Worm (Caenorhabditis elegans): ENCODE measurements around the gene F13H8.11.

F13H8.11 gene

DNA sequence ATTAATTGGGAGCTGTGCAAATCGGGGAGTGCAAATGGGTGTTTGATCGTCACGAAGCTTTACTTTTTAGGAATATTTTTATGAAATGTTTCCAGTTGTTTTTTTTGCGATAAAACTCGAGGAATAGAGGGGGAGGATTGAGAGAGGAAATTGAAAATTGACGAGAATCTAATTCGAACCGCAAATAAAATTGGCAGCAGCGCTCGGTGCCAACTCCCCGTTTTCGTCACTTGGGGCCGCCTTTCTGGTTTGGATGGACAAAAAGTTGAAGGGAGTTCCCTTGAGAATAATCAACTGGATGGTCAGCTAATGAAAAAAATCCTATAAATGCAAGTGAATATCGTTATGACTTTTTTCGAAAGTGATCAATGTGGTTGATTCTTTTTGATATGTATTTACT, 29.7 kb downstream of the F13H8.11 start:
- no peak for TF ChIP-seq unc-62 (GFP tag; optimal IDR thresholded peaks at IDR 0.05)

DNA sequence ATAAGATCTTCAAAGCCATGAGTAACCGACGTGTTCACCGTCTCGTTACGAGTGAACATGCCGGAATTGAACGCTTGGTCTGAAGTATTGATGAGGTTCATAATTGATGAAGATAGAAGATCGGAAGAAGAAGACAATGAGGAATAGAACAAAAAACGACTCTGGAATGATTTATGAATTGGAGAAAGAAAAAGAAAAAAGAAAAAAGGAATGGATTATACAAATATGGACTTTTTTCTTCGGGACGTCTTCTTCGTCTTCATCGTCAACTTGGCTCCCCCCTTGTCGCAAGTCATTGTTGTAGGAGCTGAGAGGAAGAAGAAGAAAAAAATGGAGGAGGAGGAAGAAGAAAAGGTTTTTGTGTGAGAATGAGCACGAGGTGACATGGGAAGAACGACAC, 32.8 kb downstream of the F13H8.11 start, which contains the start of gene srsy-2:
Gene srsy-2 (minus strand): TSS at position 101 of the 400 bp plus-strand sequence.
- TF ChIP-seq unc-62 (GFP tag; optimal IDR thresholded peaks at IDR 0.05) = no peak

DNA sequence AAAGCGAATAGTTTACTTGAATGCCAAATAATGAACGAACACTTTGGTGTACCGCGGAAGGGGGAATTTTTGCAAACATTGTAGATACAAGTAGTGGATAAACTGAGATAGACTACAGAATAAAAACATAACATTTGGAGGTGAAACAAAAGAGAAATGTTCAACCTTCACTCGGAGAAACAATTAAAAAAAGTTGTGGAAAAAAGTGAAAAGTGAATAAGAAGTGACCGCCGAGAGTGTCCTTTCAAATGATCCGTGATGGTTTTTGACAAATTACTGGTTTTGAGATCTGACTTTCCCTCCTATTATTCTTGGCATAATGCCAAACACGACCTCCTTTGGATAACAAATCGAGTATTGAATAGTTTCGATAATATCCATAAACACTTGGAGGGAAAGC, 36.1 kb downstream of the F13H8.11 start:
- TF ChIP-seq unc-62 (GFP tag; optimal IDR thresholded peaks at IDR 0.05) = no peak

DNA sequence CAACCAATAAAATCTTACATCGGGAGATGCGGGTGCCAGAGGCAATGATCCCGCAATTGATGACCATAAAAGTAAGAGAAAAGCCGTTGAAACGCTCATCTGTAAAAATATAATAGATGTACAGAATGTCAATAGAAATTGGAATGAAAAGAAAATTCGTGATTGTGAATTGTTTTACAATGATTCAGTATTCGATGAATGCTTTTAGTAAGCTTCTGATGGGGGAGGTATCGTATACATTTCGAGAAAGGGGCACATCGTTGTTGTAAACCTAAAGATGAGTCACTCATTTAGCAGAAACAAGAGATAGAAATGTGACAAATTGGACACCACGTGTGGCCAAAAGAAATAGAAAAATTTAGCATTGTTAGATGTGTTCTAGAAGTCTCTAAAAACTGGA, 37.3 kb downstream of the F13H8.11 start, which contains the start of gene C30B5.6:
Gene C30B5.6 (minus strand): TSS at position 101 of the 400 bp plus-strand sequence.
- TF ChIP-seq unc-62 (GFP tag; optimal IDR thresholded peaks at IDR 0.05) = no peak

DNA sequence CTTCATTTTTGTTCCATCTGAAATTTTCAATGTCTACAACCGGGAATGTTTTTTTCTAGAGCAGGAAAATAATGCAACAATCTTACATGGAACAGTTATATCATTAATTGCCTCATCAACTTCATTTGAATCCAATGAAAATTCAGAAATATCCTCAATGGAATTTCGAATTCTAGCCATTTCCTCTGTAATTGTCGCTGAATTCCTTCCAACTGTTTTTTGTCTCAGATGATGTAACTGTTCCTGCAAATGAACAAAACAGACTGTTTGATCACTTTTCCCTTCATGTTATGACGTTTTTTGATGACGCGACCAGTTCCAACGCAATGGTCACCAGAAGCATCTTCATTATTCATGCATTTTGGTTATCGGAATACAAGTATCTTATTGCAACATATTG, 38.4 kb downstream of the F13H8.11 start:
- TF ChIP-seq unc-62 (GFP tag; optimal IDR thresholded peaks at IDR 0.05) = no peak

DNA sequence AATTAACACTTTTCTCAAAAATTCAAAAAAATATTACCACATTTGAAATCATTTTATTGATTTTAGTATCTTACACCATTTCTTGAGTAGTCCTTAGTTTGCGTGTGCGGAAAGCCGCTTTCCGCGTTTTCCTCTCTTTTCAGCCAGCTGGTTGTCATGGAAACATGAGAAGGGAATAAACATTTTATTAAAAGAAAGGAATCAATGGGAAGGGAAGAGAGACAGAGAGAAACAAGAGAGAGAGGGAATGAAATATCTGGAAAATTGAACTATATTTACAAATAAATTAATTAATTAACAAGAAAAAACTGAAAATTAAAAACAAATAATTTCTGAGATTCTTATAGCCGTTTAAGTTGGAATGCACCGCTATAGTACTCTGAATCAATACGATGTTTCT, 40.5 kb downstream of the F13H8.11 start, which contains the start of gene mks-2:
Gene mks-2 (minus strand): TSS at position 101 of the 400 bp plus-strand sequence.
- no peak for TF ChIP-seq unc-62 (GFP tag; optimal IDR thresholded peaks at IDR 0.05)

DNA sequence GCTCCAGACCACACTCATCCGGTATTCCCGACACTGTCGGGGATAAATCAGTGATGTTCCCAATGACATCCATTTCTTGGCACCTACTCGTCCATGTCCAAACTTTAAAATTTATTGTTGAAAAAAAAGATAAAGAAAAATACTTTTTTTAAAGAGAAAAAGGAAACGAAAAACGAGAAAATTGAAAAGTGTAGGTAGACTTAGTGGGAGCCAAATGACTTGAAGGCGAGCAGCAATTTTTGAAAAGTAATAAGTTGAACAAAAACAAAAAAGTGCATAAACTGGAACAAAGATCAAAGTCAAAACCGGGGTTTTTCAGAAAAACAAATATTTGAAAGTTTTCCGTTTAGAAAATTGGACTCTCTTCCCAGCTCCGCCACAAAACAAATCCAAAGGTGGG, 51.7 kb downstream of the F13H8.11 start, which contains the start of gene daf-37:
Gene daf-37 (minus strand): TSS at position 101 of the 400 bp plus-strand sequence.
- no peak for TF ChIP-seq unc-62 (GFP tag; optimal IDR thresholded peaks at IDR 0.05)
